Worm (Caenorhabditis elegans) whole organism, young adult: ENCODE measurements around the gene sulp-4.

ENCODE experiments used
- B0261.1 ChIP-seq: sonication (generic microtip); optimal IDR thresholded peaks from 2 replicates; lab custom pipeline; 2016; ENCODE audit warnings: mild to moderate bottlenecking, missing genetic modification characterization, moderate library complexity, missing compliant biosample characterization
- C06A6.2 ChIP-seq: fragments of 200-800 bp; sonication (Bioruptor generic); conservative IDR thresholded peaks from 2 replicates; pipeline ENCODE4 v1.3.6; 2022; ENCODE audit warnings: missing genetic modification characterization, missing compliant biosample characterization
- C17E4.6 ChIP-seq: fragments of 200-800 bp; sonication (Bioruptor generic); IDR thresholded peaks from 2 replicates; pipeline ENCODE4 v1.3.6; 2022; ENCODE audit warnings: missing genetic modification reagents, missing genetic modification characterization, missing compliant biosample characterization
- F49E8.2 ChIP-seq: sonication (generic microtip); optimal IDR thresholded peaks from 3 replicates; lab custom pipeline; 2017; ENCODE audit warnings: missing genetic modification characterization, mild to moderate bottlenecking, missing compliant biosample characterization, antibody characterized with exemption, moderate library complexity; ENCODE audit not compliant: insufficient read depth
- T07F8.4 ChIP-seq: sonication (generic microtip); optimal IDR thresholded peaks from 2 replicates; lab custom pipeline; 2016; ENCODE audit warnings: mild to moderate bottlenecking, missing genetic modification characterization, moderate library complexity, missing compliant biosample characterization
- T26A5.8 ChIP-seq: sonication (generic microtip); optimal IDR thresholded peaks from 2 replicates; lab custom pipeline; 2016; ENCODE audit warnings: missing genetic modification characterization, missing compliant biosample characterization
- Y79H2A.3 ChIP-seq: fragments of 200-800 bp; sonication (Bioruptor generic); conservative IDR thresholded peaks from 2 replicates; pipeline ENCODE4 v1.3.6; 2022; ENCODE audit warnings: missing genetic modification reagents, missing genetic modification characterization, missing compliant biosample characterization
- akir-1 ChIP-seq: fragments of 200-800 bp; sonication (Bioruptor generic); optimal IDR thresholded peaks from 2 replicates; lab custom pipeline; 2018; ENCODE audit warnings: mild to moderate bottlenecking, missing genetic modification characterization, moderate library complexity, missing compliant biosample characterization
- ama-1 ChIP-seq, 3 experiments: fragments of 150-350 bp in 1 of 3; sonication (generic microtip) in 2 of 3; optimal IDR thresholded peaks; 2 replicates each; lab custom pipeline; 2014 to 2018; ENCODE audit warnings: missing biosample characterization in 2 of 3, missing genetic modification characterization in 2 of 3, missing genetic modification reagents in 2 of 3
- aptf-3 ChIP-seq: fragments of 200-800 bp; sonication (Bioruptor generic); IDR thresholded peaks from 2 replicates; pipeline ENCODE4 v1.3.6; 2022; ENCODE audit warnings: missing genetic modification characterization, missing compliant biosample characterization
- athp-1 ChIP-seq: sonication (generic microtip); optimal IDR thresholded peaks from 2 replicates; lab custom pipeline; 2017; ENCODE audit warnings: mild to moderate bottlenecking, missing genetic modification characterization, missing compliant biosample characterization
- attf-5 ChIP-seq: fragments of 200-800 bp; sonication (Bioruptor generic); optimal IDR thresholded peaks from 2 replicates; lab custom pipeline; 2018; ENCODE audit warnings: mild to moderate bottlenecking, missing genetic modification characterization, missing compliant biosample characterization
- bed-2 ChIP-seq: fragments of 200-800 bp; sonication (Bioruptor generic); IDR thresholded peaks from 2 replicates; pipeline ENCODE4 v1.3.6; 2022; ENCODE audit warnings: missing genetic modification reagents, missing genetic modification characterization, missing compliant biosample characterization
- ccch-3 ChIP-seq: fragments of 200-800 bp; sonication (Bioruptor generic); optimal IDR thresholded peaks from 2 replicates; lab custom pipeline; 2018; ENCODE audit warnings: mild to moderate bottlenecking, missing genetic modification characterization, missing compliant biosample characterization
- cebp-2 ChIP-seq: fragments of 200-800 bp; sonication (Bioruptor generic); IDR thresholded peaks from 2 replicates; pipeline ENCODE4 v1.3.6; 2022; ENCODE audit warnings: missing genetic modification characterization, missing compliant biosample characterization
- egl-18 ChIP-seq: fragments of 200-800 bp; sonication (Bioruptor generic); IDR thresholded peaks from 2 replicates; pipeline ENCODE4 v1.3.6; 2022; ENCODE audit warnings: missing genetic modification reagents, missing genetic modification characterization, missing compliant biosample characterization
- egl-44 ChIP-seq: fragments of 200-800 bp; sonication (Bioruptor generic); IDR thresholded peaks from 2 replicates; pipeline ENCODE4 v1.3.6; 2022; ENCODE audit warnings: missing genetic modification reagents, missing genetic modification characterization, missing compliant biosample characterization
- ekl-4 ChIP-seq: fragments of 200-800 bp; sonication (Bioruptor generic); IDR thresholded peaks from 2 replicates; pipeline ENCODE4 v1.3.6; 2022; ENCODE audit warnings: missing genetic modification reagents, missing genetic modification characterization, missing compliant biosample characterization
- ets-4 ChIP-seq: fragments of 200-800 bp; sonication (Bioruptor generic); optimal IDR thresholded peaks from 2 replicates; lab custom pipeline; 2018; ENCODE audit warnings: mild to moderate bottlenecking, missing genetic modification characterization, missing compliant biosample characterization
- fkh-3 ChIP-seq: sonication (generic microtip); optimal IDR thresholded peaks from 2 replicates; lab custom pipeline; 2016; ENCODE audit warnings: mild to moderate bottlenecking, missing genetic modification characterization, missing compliant biosample characterization
- gei-17 ChIP-seq: fragments of 200-800 bp; sonication (Bioruptor generic); optimal IDR thresholded peaks from 2 replicates; lab custom pipeline; 2018; ENCODE audit warnings: mild to moderate bottlenecking, missing genetic modification characterization, missing compliant biosample characterization
- him-1 ChIP-seq: sonication (generic microtip); optimal IDR thresholded peaks from 2 replicates; lab custom pipeline; 2016; ENCODE audit warnings: missing genotype, missing genetic modification reagents, missing genetic modification characterization, missing compliant biosample characterization
- hlh-26 ChIP-seq: fragments of 200-800 bp; sonication (Bioruptor generic); conservative IDR thresholded peaks from 2 replicates; pipeline ENCODE4 v1.3.6; 2022; ENCODE audit warnings: missing genetic modification reagents, missing genetic modification characterization, missing compliant biosample characterization
- lin-35 ChIP-seq, 3 experiments: fragments of 150-350 bp in 2 of 3; sonication (generic microtip) in 1 of 3; optimal IDR thresholded peaks; 2 replicates each; lab custom pipeline; 2014 to 2018; ENCODE audit warnings: missing biosample characterization in 3 of 3, missing genetic modification characterization in 3 of 3, missing genetic modification reagents in 3 of 3
- nhr-120 ChIP-seq: fragments of 200-800 bp; sonication (Bioruptor generic); IDR thresholded peaks from 2 replicates; pipeline ENCODE4 v1.3.6; 2022; ENCODE audit warnings: missing genetic modification characterization, missing compliant biosample characterization
- rpc-1 ChIP-seq, 2 experiments: fragments of 150-350 bp in 1 of 2; sonication (generic microtip) in 1 of 2; optimal IDR thresholded peaks; 2 replicates each; lab custom pipeline; 2014 to 2018; ENCODE audit warnings: missing biosample characterization in 1 of 2, missing genetic modification characterization in 1 of 2, missing genetic modification reagents in 1 of 2, missing genotype in 1 of 2
- sea-2 ChIP-seq: fragments of 200-800 bp; sonication (Bioruptor generic); IDR thresholded peaks from 2 replicates; pipeline ENCODE4 v1.3.6; 2022; ENCODE audit warnings: missing genetic modification characterization, missing compliant biosample characterization
- snpc-1.3 ChIP-seq: sonication (generic microtip); optimal IDR thresholded peaks from 2 replicates; lab custom pipeline; 2017; ENCODE audit warnings: missing genetic modification characterization, mild to moderate bottlenecking, missing compliant biosample characterization, antibody characterized with exemption, moderate library complexity, missing genotype, missing genetic modification reagents; ENCODE audit not compliant: insufficient read depth
- snpc-4 ChIP-seq, 5 experiments: fragments of 150-350 bp in 1 of 5; sonication (generic microtip) in 4 of 5; optimal IDR thresholded peaks; 2 replicates each; lab custom pipeline; 2014 to 2018; ENCODE audit warnings: missing genetic modification characterization in 5 of 5, missing biosample characterization in 3 of 5, antibody characterized with exemption in 2 of 5, mild to moderate bottlenecking in 2 of 5, missing compliant biosample characterization in 2 of 5, missing genotype in 2 of 5, moderate library complexity in 2 of 5, missing genetic modification reagents in 1 of 5
- unc-130 ChIP-seq: sonication (generic microtip); optimal IDR thresholded peaks from 2 replicates; lab custom pipeline; 2016; ENCODE audit warnings: missing genetic modification reagents, missing genetic modification characterization, missing compliant biosample characterization
- unc-62 ChIP-seq: fragments of 150-350 bp; optimal IDR thresholded peaks from 2 replicates; lab custom pipeline; 2014; ENCODE audit warnings: missing biosample characterization, missing genetic modification reagents, missing genetic modification characterization
- xnd-1 ChIP-seq: sonication (generic microtip); optimal IDR thresholded peaks from 2 replicates; lab custom pipeline; 2016; ENCODE audit warnings: missing genotype, missing genetic modification reagents, missing genetic modification characterization, missing compliant biosample characterization
- ztf-18 ChIP-seq: sonication (generic microtip); optimal IDR thresholded peaks from 2 replicates; lab custom pipeline; 2016; ENCODE audit warnings: missing genotype, mild to moderate bottlenecking, missing genetic modification characterization, missing compliant biosample characterization
- ztf-25 ChIP-seq: fragments of 200-800 bp; sonication (Bioruptor generic); IDR thresholded peaks from 2 replicates; pipeline ENCODE4 v1.3.6; 2022; ENCODE audit warnings: missing genetic modification reagents, missing genetic modification characterization, missing compliant biosample characterization
- ztf-28 ChIP-seq: fragments of 200-800 bp; sonication (Bioruptor generic); IDR thresholded peaks from 2 replicates; pipeline ENCODE4 v1.3.6; 2022; ENCODE audit warnings: missing genetic modification reagents, missing genetic modification characterization, missing compliant biosample characterization
- ztf-3 ChIP-seq: fragments of 200-800 bp; sonication (Bioruptor generic); optimal IDR thresholded peaks from 2 replicates; lab custom pipeline; 2018; ENCODE audit warnings: mild to moderate bottlenecking, missing genetic modification characterization, missing compliant biosample characterization

sulp-4 gene

DNA sequence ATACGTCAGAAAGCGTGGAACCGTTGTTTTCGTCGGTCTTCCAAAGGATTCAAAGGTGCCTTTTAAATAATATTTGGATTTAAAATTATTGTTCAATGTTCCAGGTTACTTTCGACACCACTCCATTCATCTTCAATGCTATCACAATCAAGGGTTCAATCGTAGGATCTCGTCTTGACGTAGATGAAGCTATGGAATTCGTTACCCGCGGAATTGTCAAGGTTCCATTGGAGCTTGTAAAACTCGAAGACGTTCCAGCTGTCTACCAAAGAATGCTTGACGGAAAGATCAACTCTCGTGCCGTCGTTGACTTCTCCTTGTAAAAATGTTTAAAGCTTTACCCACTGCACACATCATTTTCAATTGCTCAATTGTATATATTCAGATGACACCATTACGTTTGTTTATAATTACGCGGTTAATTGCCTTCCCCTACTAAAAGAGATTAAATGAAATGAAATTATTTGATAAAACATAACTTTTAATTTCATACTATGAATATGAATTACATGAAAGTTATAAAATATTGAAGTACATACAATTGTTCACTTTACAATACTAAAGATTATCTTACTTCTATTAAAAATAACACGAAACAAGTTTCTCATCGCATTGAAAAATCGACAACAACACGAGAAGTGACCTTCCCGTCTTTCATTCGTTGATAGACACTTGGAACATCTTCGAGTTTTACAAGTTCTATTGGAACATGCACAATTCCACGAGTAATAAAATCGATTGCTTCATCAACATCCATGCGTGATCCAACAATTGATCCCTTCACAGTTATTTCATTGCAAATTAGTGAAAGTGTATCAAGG is 14.2 kb downstream of the sulp-4 start (continued):
- no peak for TF ChIP-seq snpc-4 (GFP tag; optimal IDR thresholded peaks at IDR 0.05; lab: Kevin White, UChicago)
- TF ChIP-seq snpc-4 (tag; optimal IDR thresholded peaks at IDR 0.05; lab: Kevin White, UChicago) = no peak
- TF ChIP-seq ekl-4 (GFP tag; lab: Robert Waterston, UW) = peak; percentile 12; the same call in 1 of the 2 replicates
- no peak for TF ChIP-seq F49E8.2
- TF ChIP-seq ztf-3 (GFP tag; lab: Kevin White, UChicago) = no peak
- no peak for TF ChIP-seq gei-17 (GFP tag; lab: Kevin White, UChicago)
- no peak for TF ChIP-seq ccch-3 (GFP tag; lab: Kevin White, UChicago)
- TF ChIP-seq nhr-120 (GFP tag; lab: Robert Waterston, UW) = no peak
- no peak for TF ChIP-seq ztf-25
- no peak for TF ChIP-seq T07F8.4
- no peak for TF ChIP-seq attf-5
- no peak for TF ChIP-seq hlh-26 (GFP tag; lab: Robert Waterston, UW)
- peak in 1 of 3 experiments; percentile 33 for TF ChIP-seq lin-35 (GFP tag; optimal IDR thresholded peaks at IDR 0.05; lab: Kevin White, UChicago)
- TF ChIP-seq him-1 = no peak
- TF ChIP-seq athp-1 (tag; lab: Kevin White, UChicago) = no peak
- no peak for TF ChIP-seq C17E4.6 (GFP tag; lab: Robert Waterston, UW)

DNA sequence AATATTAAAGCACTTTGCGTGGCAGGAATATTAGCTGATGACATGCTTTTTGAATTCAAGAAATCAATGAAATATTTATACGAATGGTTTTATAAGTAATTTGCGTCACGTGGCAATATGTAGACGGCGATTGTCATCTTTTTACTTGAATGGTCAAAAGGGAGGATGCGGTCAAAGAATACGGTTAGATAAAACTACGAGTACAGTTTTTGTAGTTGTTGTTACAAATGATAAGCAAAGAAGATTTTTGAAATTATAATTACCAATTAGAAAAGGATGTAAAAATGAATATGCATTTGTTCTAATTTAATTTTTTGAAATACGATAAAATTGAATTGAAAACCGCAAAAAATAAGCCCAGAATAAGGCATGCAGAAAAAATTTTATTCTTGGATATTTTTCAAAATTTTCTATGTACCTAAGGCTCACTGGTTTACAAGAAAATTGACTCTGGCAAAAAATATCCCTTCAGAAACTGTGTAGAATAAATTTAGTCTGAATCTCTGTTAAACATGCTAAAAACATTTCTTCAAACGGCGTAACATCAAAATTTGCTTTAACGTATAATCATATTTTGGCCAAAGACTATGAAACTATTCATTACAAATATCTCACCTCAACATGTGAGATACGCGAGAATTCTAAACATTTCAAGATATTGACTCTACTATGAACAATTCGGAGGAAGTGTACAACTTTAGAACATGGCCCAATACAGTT is 16.1 kb downstream of the sulp-4 start, which contains the start of the genes sodh-2 and srx-76:
Gene sodh-2, minus strand, starts transcription at position 101 of the 720 bp plus-strand sequence.
Gene srx-76, plus strand, starts transcription at position 670 of the 720 bp plus-strand sequence.
- TF ChIP-seq C06A6.2 (GFP tag; lab: Robert Waterston, UW) (no peak), xnd-1 (no peak), egl-44 (GFP tag; lab: Robert Waterston, UW) (no peak)

DNA sequence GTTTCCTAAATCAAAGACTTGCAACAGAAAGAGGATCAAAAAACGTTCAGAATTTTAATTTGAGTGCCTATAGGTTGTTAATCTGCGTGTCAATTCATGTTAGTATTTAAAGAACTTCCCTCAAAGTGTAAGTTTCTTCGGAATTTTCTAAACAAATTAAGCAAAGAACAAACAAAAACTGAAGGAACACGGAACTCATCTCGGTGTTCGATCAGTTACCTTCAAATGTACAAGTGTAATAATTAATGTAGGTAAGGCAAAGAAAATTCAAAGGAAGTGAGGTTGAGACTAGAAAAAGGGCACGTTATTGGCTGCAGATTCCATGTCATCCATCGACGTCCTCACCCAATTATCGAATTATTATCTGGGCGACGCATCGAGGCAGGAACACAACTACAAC is 18.8 kb downstream of the sulp-4 start, which contains the start of gene K12G11.6:
Gene K12G11.6, plus strand, starts transcription at position 357 of the 400 bp plus-strand sequence.
- no peak for TF ChIP-seq akir-1 (GFP tag; lab: Kevin White, UChicago)
- TF ChIP-seq unc-62 (GFP tag; lab: Kevin White, UChicago) = no peak
- no peak for TF ChIP-seq T26A5.8 (tag; lab: Kevin White, UChicago)
- no peak for TF ChIP-seq unc-130 (GFP tag; lab: Kevin White, UChicago)
- TF ChIP-seq fkh-3 (tag; lab: Kevin White, UChicago) = no peak
- TF ChIP-seq bed-2 (GFP tag; lab: Robert Waterston, UW) = no peak
- TF ChIP-seq Y79H2A.3 (GFP tag; lab: Robert Waterston, UW) = no peak
- TF ChIP-seq sea-2 (GFP tag; lab: Robert Waterston, UW) = no peak
- no peak for TF ChIP-seq rpc-1 (optimal IDR thresholded peaks at IDR 0.05; lab: Kevin White, UChicago)
- TF ChIP-seq rpc-1 (tag; optimal IDR thresholded peaks at IDR 0.05; lab: Kevin White, UChicago) = no peak
- TF ChIP-seq snpc-4 (GFP tag; optimal IDR thresholded peaks at IDR 0.05; lab: Kevin White, UChicago) = no peak
- TF ChIP-seq snpc-4 (tag; optimal IDR thresholded peaks at IDR 0.05; lab: Kevin White, UChicago) = no peak
- no peak for TF ChIP-seq ztf-18 (tag; lab: Kevin White, UChicago)
- no peak for TF ChIP-seq aptf-3 (GFP tag; lab: Robert Waterston, UW)
- TF ChIP-seq snpc-1.3 (tag; lab: Kevin White, UChicago) = no peak
- no peak for TF ChIP-seq ztf-28 (GFP tag; lab: Robert Waterston, UW)
- TF ChIP-seq ama-1 (optimal IDR thresholded peaks at IDR 0.05; lab: Kevin White, UChicago) = no peak
- TF ChIP-seq ama-1 (GFP tag; optimal IDR thresholded peaks at IDR 0.05; lab: Kevin White, UChicago) = no peak
- TF ChIP-seq egl-18 (GFP tag; lab: Robert Waterston, UW) = no peak
- TF ChIP-seq cebp-2 (GFP tag; lab: Robert Waterston, UW) = no peak
- TF ChIP-seq B0261.1 = no peak
- TF ChIP-seq ets-4 = no peak
